Worm (Caenorhabditis elegans): Measurements from ENCODE around the gene VZK822L.2.

VZK822L.2 gene

ce11 chrIV:11959573-11959972, 47.8 kb downstream of the VZK822L.2 start, which contains the start of gene tgt-1:
TSS of gene tgt-1 (minus strand) at chrIV:11959804.
- TF ChIP-seq efl-1 (optimal IDR thresholded peaks at IDR 0.05): no peak
- peak in 1 of 2 experiments; percentile 28 for TF ChIP-seq efl-1 (GFP tag; optimal IDR thresholded peaks at IDR 0.05 in 1 of 2)
- TF ChIP-seq dsc-1 (tag; optimal IDR thresholded peaks at IDR 0.05): no peak
- peak; percentile 3 for TF ChIP-seq nhr-90 (tag; optimal IDR thresholded peaks at IDR 0.05; ENCODE audit: poor library complexity)

DNA sequence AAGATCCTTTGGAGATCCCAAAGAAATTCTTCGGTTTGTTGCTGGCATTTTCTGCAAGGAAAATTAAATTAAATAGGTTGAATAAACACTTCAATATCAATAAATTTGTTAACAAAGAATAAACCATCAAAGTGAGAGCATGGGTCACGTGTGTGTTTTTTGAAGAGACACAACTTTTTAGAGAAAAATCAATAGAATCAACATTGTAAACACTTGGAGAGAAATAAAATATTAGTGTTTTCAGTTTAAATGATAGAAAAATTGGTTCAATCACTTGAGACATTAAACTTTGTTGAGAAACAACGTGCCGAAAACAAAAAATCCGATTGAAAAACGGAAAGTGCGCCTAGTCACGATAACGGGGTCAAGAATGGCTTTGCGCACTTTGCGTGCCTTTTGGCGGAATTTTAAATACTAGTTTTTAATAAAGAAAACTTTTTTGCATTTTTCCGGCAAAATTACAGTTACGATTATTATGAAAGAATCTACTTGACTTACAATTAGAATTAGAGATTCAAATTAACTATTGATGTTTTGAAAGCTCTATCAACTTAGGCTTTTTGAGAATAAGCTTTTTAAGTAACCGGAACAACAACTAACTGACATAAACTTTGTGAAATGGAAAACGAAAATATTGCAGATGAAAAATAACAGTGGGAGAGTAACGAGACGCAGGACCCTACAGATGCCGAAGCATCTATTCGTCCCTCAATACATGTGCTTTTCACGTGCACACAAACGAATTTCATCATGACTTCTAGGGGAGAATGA, 49.8 kb downstream of the VZK822L.2 start, which contains the start of gene ZK829.7:
Gene ZK829.7 (minus strand): TSS at position 51 of the 771 bp plus-strand sequence.
- TF ChIP-seq ceh-90 (tag; optimal IDR thresholded peaks at IDR 0.05) (peak; percentile 18), mab-9 (GFP tag; IDR thresholded peaks at IDR 0.05) (0 out of 2 replicates have a peak, but pooled peaks have one; percentile 32), dsc-1 (tag; optimal IDR thresholded peaks at IDR 0.05) (peak; percentile 84), ama-1 (optimal IDR thresholded peaks at IDR 0.05) (no peak), nhr-12 (tag; optimal IDR thresholded peaks at IDR 0.05) (no peak), blmp-1 (tag; optimal IDR thresholded peaks at IDR 0.05) (peak; percentile 70), ceh-8 (GFP tag; optimal IDR thresholded peaks at IDR 0.05) (peak; percentile 43), pqm-1 (tag; optimal IDR thresholded peaks at IDR 0.05) (no peak), fkh-10 (GFP tag; optimal IDR thresholded peaks at IDR 0.05) (peak; percentile 43), ceh-63 (GFP tag; optimal IDR thresholded peaks at IDR 0.05) (no peak), egl-13 (tag; optimal IDR thresholded peaks at IDR 0.05) (peak; percentile 47), rnt-1 (tag; optimal IDR thresholded peaks at IDR 0.05) (peak; percentile 80), C04F5.9 (tag; optimal IDR thresholded peaks at IDR 0.05) (peak; percentile 56), sox-4 (tag; optimal IDR thresholded peaks at IDR 0.05) (peak; percentile 59), unc-62 (GFP tag; optimal IDR thresholded peaks at IDR 0.05) (no peak), grh-1 (GFP tag; IDR thresholded peaks at IDR 0.05) (peak; percentile 83), fkh-8 (tag; optimal IDR thresholded peaks at IDR 0.05) (peak; percentile 67), lsy-2 (tag; optimal IDR thresholded peaks at IDR 0.05) (peak; percentile 80), pag-3 (tag; optimal IDR thresholded peaks at IDR 0.05; ENCODE audit: borderline replicate concordance, insufficient read depth) (no peak), fos-1 (tag; optimal IDR thresholded peaks at IDR 0.05) (peak; percentile 67), jun-1 (tag; optimal IDR thresholded peaks at IDR 0.05) (peak; percentile 61), ztf-4 (tag; optimal IDR thresholded peaks at IDR 0.05) (peak; percentile 59), pax-3 (tag; optimal IDR thresholded peaks at IDR 0.05) (peak; percentile 43), nhr-237 (tag; optimal IDR thresholded peaks at IDR 0.05) (peak; percentile 26), nhr-90 (tag; optimal IDR thresholded peaks at IDR 0.05; ENCODE audit: poor library complexity) (peak; percentile 88), isw-1 (GFP tag; IDR thresholded peaks at IDR 0.05) (peak; percentile 79), lin-35 (GFP tag; optimal IDR thresholded peaks at IDR 0.05) (peak; percentile 92 to 96), nhr-84 (tag; optimal IDR thresholded peaks at IDR 0.05) (no peak), mdl-1 (tag; optimal IDR thresholded peaks at IDR 0.05) (peak in 1 of 2 experiments; percentile 41), aha-1 (tag; optimal IDR thresholded peaks at IDR 0.05) (no peak), nhr-76 (tag; optimal IDR thresholded peaks at IDR 0.05) (no peak), ets-5 (GFP tag; IDR thresholded peaks at IDR 0.05) (no peak), egl-27 (tag; optimal IDR thresholded peaks at IDR 0.05) (no peak), elt-3 (tag; optimal IDR thresholded peaks at IDR 0.05) (peak in 3 of 6 experiments; percentile 8 to 61 (median 42)), nhr-85 (tag) (peak; percentile 95), mep-1 (tag; optimal IDR thresholded peaks at IDR 0.05) (peak; percentile 91), nhr-47 (tag; optimal IDR thresholded peaks at IDR 0.05) (peak; percentile 90), aly-2 (tag; optimal IDR thresholded peaks at IDR 0.05) (no peak), zip-4 (GFP tag; optimal IDR thresholded peaks at IDR 0.05) (peak; percentile 45), nhr-71 (tag; optimal IDR thresholded peaks at IDR 0.05) (peak; percentile 91), fkh-4 (tag; optimal IDR thresholded peaks at IDR 0.05; ENCODE audit: borderline replicate concordance) (peak; percentile 29), ceh-82 (tag; optimal IDR thresholded peaks at IDR 0.05) (peak; percentile 65 to 75 (median 70)), unc-130 (tag; optimal IDR thresholded peaks at IDR 0.05) (peak; percentile 68), lin-15B (tag; optimal IDR thresholded peaks at IDR 0.05) (peak; percentile 36), unc-86 (tag; optimal IDR thresholded peaks at IDR 0.05) (peak; percentile 75), ceh-88 (GFP tag; IDR thresholded peaks at IDR 0.05) (peak; percentile 42; the same call in 1 of the 2 replicates), efl-1 (optimal IDR thresholded peaks at IDR 0.05) (peak; percentile 90 to 97), efl-1 (GFP tag; optimal IDR thresholded peaks at IDR 0.05 in 1 of 2) (peak; percentile 92 to 100)
